Worm (Caenorhabditis elegans) whole organism, L1 larva: Measurements from ENCODE around the gene F31B12.3.

Experiments
- efl-1 ChIP-seq, 4 experiments: fragments of 150-350 bp; optimal IDR thresholded peaks in 3 of 4; peaks in 1 of 4; 1 replicate in 1 of 4; 2 replicates in 3 of 4; lab custom pipeline; 2014; ENCODE audit warnings: missing biosample characterization in 2 of 4, missing genetic modification characterization in 2 of 4, missing genetic modification reagents in 2 of 4
- elt-2 ChIP-seq: sonication (generic microtip); optimal IDR thresholded peaks from 2 replicates; lab custom pipeline; 2016; ENCODE audit warnings: missing genetic modification characterization, mild to moderate bottlenecking, inconsistent platforms, missing compliant biosample characterization, missing genetic modification reagents
- fkh-10 ChIP-seq: sonication (generic microtip); optimal IDR thresholded peaks from 2 replicates; lab custom pipeline; 2017; ENCODE audit warnings: missing biosample characterization, missing genetic modification reagents, missing genetic modification characterization
- jun-1 ChIP-seq: fragments of 150-350 bp; optimal IDR thresholded peaks from 2 replicates; lab custom pipeline; 2014; ENCODE audit warnings: missing biosample characterization, missing genetic modification reagents, missing genetic modification characterization
- lin-39 ChIP-seq: fragments of 150-350 bp; optimal IDR thresholded peaks from 2 replicates; lab custom pipeline; 2014; ENCODE audit warnings: missing biosample characterization, missing genetic modification reagents, missing genetic modification characterization
- unc-86 ChIP-seq: sonication (generic microtip); optimal IDR thresholded peaks from 2 replicates; lab custom pipeline; 2016; ENCODE audit warnings: missing genetic modification characterization, missing compliant biosample characterization
- zag-1 ChIP-seq: fragments of 150-350 bp; optimal IDR thresholded peaks from 2 replicates; lab custom pipeline; 2014; ENCODE audit warnings: missing biosample characterization, missing genetic modification characterization
- zip-4 ChIP-seq: fragments of 200-800 bp; sonication (Bioruptor generic); optimal IDR thresholded peaks from 2 replicates; lab custom pipeline; 2018; ENCODE audit warnings: mild to moderate bottlenecking, missing genetic modification characterization, moderate library complexity, missing compliant biosample characterization

DNA sequence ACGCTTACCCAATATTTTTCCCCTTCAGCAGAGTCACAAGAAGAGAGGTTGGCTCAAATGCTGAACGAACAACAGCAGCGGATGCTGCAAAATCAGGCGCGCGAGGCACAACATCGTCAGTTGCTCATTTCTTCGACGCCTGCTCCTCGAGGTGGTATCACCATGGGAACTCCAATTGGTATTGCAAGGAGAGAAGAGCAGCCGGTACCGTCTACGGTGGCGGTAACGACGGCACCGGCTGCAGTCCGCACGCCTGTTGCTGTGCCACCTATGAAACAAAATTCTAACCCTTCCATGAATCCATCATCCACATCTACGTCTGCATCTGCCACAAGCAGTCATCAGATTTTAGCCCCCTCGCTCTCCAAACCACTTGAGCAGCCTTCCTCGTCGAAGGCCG is 45.5 kb downstream of the F31B12.3 start:
- TF ChIP-seq jun-1 (no peak), zag-1 (no peak), efl-1 (optimal IDR thresholded peaks at IDR 0.05; lab: Kevin White, UChicago) (no peak), efl-1 (GFP tag; optimal IDR thresholded peaks at IDR 0.05 in 1 of 2; lab: Kevin White, UChicago) (no peak), lin-39 (tag; lab: Kevin White, UChicago) (no peak), zip-4 (no peak), unc-86 (no peak), fkh-10 (GFP tag; lab: Kevin White, UChicago) (no peak), elt-2 (no peak)
